Worm (Caenorhabditis elegans): ENCODE measurements around the gene F48E3.6.

The F48E3.6 gene

ce11 chrX:7512714-7513113, 10.0 kb upstream of the F48E3.6 start:
- TF ChIP-seq crh-2 (tag; optimal IDR thresholded peaks at IDR 0.05) (no peak), lsy-2 (tag; optimal IDR thresholded peaks at IDR 0.05) (no peak), C34F6.9 (tag; optimal IDR thresholded peaks at IDR 0.05) (no peak), ztf-4 (tag; optimal IDR thresholded peaks at IDR 0.05) (no peak), zag-1 (tag; optimal IDR thresholded peaks at IDR 0.05) (no peak), alr-1 (tag; optimal IDR thresholded peaks at IDR 0.05) (no peak), ZK546.5 (tag; optimal IDR thresholded peaks at IDR 0.05) (no peak), unc-62 (GFP tag; optimal IDR thresholded peaks at IDR 0.05) (no peak), ceh-82 (tag; optimal IDR thresholded peaks at IDR 0.05) (no peak), skn-1 (tag; optimal IDR thresholded peaks at IDR 0.05) (no peak)

DNA sequence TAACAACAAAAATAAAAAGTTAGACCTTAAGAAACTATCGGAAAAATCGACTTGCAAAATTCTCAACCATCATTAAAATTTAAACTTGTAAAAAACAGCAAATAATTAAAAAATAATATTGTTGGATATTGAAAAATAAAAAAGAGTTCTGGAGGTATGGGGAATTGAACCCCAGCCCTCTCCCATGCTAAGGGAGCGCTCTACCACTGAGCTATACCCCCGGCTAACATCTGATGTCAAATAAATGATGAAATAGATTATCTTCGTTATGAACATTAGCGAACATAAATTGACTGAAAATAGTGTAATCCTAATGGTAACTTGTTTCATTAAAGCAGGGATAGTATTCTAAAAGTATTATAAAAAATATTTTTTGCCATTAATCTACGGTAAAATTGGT, 4.4 kb upstream of the F48E3.6 start:
- TF ChIP-seq fos-1 (tag; optimal IDR thresholded peaks at IDR 0.05) (peak; percentile 10), ama-1 (optimal IDR thresholded peaks at IDR 0.05) (no peak)

ce11 chrX:7506533-7506932, 3.8 kb upstream of the F48E3.6 start, which contains the start of gene lgc-11:
Gene lgc-11 (minus strand): TSS chrX:7506633.
- TF ChIP-seq elt-1 (tag; optimal IDR thresholded peaks at IDR 0.05) (no peak), lin-13 (GFP tag; optimal IDR thresholded peaks at IDR 0.05) (no peak), sem-4 (tag; optimal IDR thresholded peaks at IDR 0.05) (no peak), snpc-4 (tag; optimal IDR thresholded peaks at IDR 0.05) (no peak), unc-62 (GFP tag; optimal IDR thresholded peaks at IDR 0.05) (no peak), nhr-23 (tag; optimal IDR thresholded peaks at IDR 0.05) (no peak), mbf-1 (tag; optimal IDR thresholded peaks at IDR 0.05) (no peak), C34F6.9 (tag; optimal IDR thresholded peaks at IDR 0.05) (no peak), nhr-25 (tag; optimal IDR thresholded peaks at IDR 0.05) (no peak)

DNA sequence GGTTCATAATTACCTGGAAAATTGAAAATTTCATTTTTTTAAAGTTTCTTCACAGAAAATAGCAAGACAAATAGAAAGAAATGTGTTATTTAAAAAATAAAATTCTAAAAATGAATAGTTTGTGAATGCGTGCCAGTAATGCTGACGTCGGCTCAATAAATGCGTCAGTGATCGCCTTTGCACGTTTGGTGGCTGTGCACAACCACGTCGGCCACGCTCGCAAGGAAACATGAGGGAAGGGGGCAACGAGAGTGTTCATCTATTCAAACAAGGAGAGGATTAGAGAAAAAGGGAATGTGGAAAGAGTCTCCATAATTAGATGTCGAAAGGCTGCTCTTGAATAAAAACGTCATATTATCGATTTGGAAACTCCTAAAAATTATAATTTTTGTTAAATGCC, 1.7 kb downstream of the F48E3.6 start, which contains the start of gene uggt-1:
Gene uggt-1, minus strand, starts transcription at position 13 of the 400 bp plus-strand sequence.
- TF ChIP-seq mab-5 (tag; optimal IDR thresholded peaks at IDR 0.05) (peak; percentile 79), sma-3 (GFP tag; optimal IDR thresholded peaks at IDR 0.05) (peak; percentile 88), lin-39 (tag; optimal IDR thresholded peaks at IDR 0.05) (no peak), lin-11 (tag; optimal IDR thresholded peaks at IDR 0.05) (peak; percentile 97), nhr-237 (tag; optimal IDR thresholded peaks at IDR 0.05) (no peak), aly-2 (tag; optimal IDR thresholded peaks at IDR 0.05) (no peak), ceh-16 (tag; optimal IDR thresholded peaks at IDR 0.05) (peak; percentile 27), nhr-77 (tag; optimal IDR thresholded peaks at IDR 0.05) (peak; percentile 46), Y55F3AM.14 (GFP tag; optimal IDR thresholded peaks at IDR 0.05) (peak; percentile 82), ztf-4 (tag; optimal IDR thresholded peaks at IDR 0.05) (peak; percentile 88), skn-1 (tag; optimal IDR thresholded peaks at IDR 0.05) (peak; percentile 69), C34F6.9 (tag; optimal IDR thresholded peaks at IDR 0.05) (peak; percentile 90), ceh-82 (tag; optimal IDR thresholded peaks at IDR 0.05) (peak; percentile 57), F13H6.1 (tag; optimal IDR thresholded peaks at IDR 0.05) (peak; percentile 94), nhr-6 (tag; optimal IDR thresholded peaks at IDR 0.05) (peak; percentile 82), unc-62 (GFP tag; optimal IDR thresholded peaks at IDR 0.05) (peak; percentile 52), sma-9 (GFP tag; optimal IDR thresholded peaks at IDR 0.05) (peak; percentile 93), sma-9 (tag; optimal IDR thresholded peaks at IDR 0.05) (no peak), unc-55 (GFP tag; optimal IDR thresholded peaks at IDR 0.05) (peak; percentile 90), mdl-1 (tag; optimal IDR thresholded peaks at IDR 0.05) (peak; percentile 57 to 83), nhr-129 (tag; optimal IDR thresholded peaks at IDR 0.05) (peak; percentile 88), nhr-25 (tag; optimal IDR thresholded peaks at IDR 0.05) (peak; percentile 82), crh-2 (tag; optimal IDR thresholded peaks at IDR 0.05) (peak; percentile 99), ztf-1 (GFP tag; conservative IDR thresholded peaks at IDR 0.05) (no peak), ZK546.5 (tag; optimal IDR thresholded peaks at IDR 0.05) (no peak), nhr-21 (tag; optimal IDR thresholded peaks at IDR 0.05) (peak; percentile 81), ztf-11 (tag; optimal IDR thresholded peaks at IDR 0.05) (no peak), elt-1 (tag; optimal IDR thresholded peaks at IDR 0.05) (no peak), sem-4 (tag; optimal IDR thresholded peaks at IDR 0.05) (peak; percentile 93), egl-27 (tag; optimal IDR thresholded peaks at IDR 0.05) (peak; percentile 86), lin-13 (GFP tag; optimal IDR thresholded peaks at IDR 0.05) (peak; percentile 91), elt-3 (tag; optimal IDR thresholded peaks at IDR 0.05) (no peak), zag-1 (tag; optimal IDR thresholded peaks at IDR 0.05) (peak; percentile 93), snpc-4 (tag; optimal IDR thresholded peaks at IDR 0.05) (peak; percentile 55), alr-1 (tag; optimal IDR thresholded peaks at IDR 0.05) (peak; percentile 44), lsy-2 (tag; optimal IDR thresholded peaks at IDR 0.05) (peak; percentile 80 to 94), fos-1 (tag; optimal IDR thresholded peaks at IDR 0.05) (peak; percentile 94), R02D3.7 (tag; optimal IDR thresholded peaks at IDR 0.05) (no peak)

Data from whole organism, L2 larva.